Worm (Caenorhabditis elegans) whole organism, L4 larva: ENCODE results near the gene Y102A11A.5.

Experiments
- T20F7.1 ChIP-seq: fragments of 200-800 bp; sonication (Bioruptor generic); optimal IDR thresholded peaks from 2 replicates; lab custom pipeline; 2018; ENCODE audit warnings: mild to moderate bottlenecking, missing genetic modification characterization, missing compliant biosample characterization
- Y105C5A.15 ChIP-seq: fragments of 200-800 bp; sonication (Bioruptor generic); IDR thresholded peaks from 2 replicates; pipeline ENCODE4 v1.3.6; 2022; ENCODE audit warnings: missing genetic modification characterization, missing compliant biosample characterization
- Y75B8A.6 ChIP-seq: fragments of 200-800 bp; sonication (Bioruptor generic); IDR thresholded peaks from 2 replicates; pipeline ENCODE4 v1.3.6; 2022; ENCODE audit warnings: missing genetic modification reagents, missing genetic modification characterization, missing compliant biosample characterization
- aha-1 ChIP-seq: fragments of 150-350 bp; peaks from one replicate; lab custom pipeline; 2014; ENCODE audit warnings: missing biosample characterization, missing genetic modification characterization
- aly-2 ChIP-seq: sonication (generic microtip); optimal IDR thresholded peaks from 2 replicates; lab custom pipeline; 2018; ENCODE audit warnings: missing biosample characterization, missing genetic modification characterization
- attf-4 ChIP-seq: sonication (generic microtip); optimal IDR thresholded peaks from 3 replicates; lab custom pipeline; 2017; ENCODE audit warnings: missing biosample characterization, missing genetic modification characterization
- ceh-82 ChIP-seq: sonication (generic microtip); optimal IDR thresholded peaks from 2 replicates; lab custom pipeline; 2017; ENCODE audit warnings: missing biosample characterization, missing genetic modification characterization
- ces-1 ChIP-seq: fragments of 150-350 bp; sonication (generic microtip); optimal IDR thresholded peaks from 4 replicates; lab custom pipeline; 2014; ENCODE audit warnings: missing biosample characterization, missing genetic modification reagents, missing genetic modification characterization
- daf-16 ChIP-seq, 3 experiments: sonication (generic microtip); optimal IDR thresholded peaks; 2 replicates each; lab custom pipeline; 2016 to 2017; ENCODE audit warnings: missing genetic modification characterization in 3 of 3, missing genetic modification reagents in 3 of 3, mild to moderate bottlenecking in 2 of 3, missing compliant biosample characterization in 2 of 3, missing biosample characterization in 1 of 3, moderate library complexity in 1 of 3
- dmd-9 ChIP-seq: fragments of 200-800 bp; sonication (Bioruptor generic); IDR thresholded peaks from 2 replicates; pipeline ENCODE4 v1.3.6; 2022; ENCODE audit warnings: missing genetic modification reagents, missing genetic modification characterization, missing compliant biosample characterization
- dpl-1 ChIP-seq: fragments of 150-350 bp; optimal IDR thresholded peaks from 2 replicates; lab custom pipeline; 2014; ENCODE audit warnings: missing biosample characterization, missing genetic modification reagents, missing genetic modification characterization
- duxl-1 ChIP-seq: sonication (generic microtip); optimal IDR thresholded peaks from 2 replicates; lab custom pipeline; 2016; ENCODE audit warnings: mild to moderate bottlenecking, missing genetic modification characterization, moderate library complexity, missing compliant biosample characterization; ENCODE audit not compliant: poor library complexity
- dve-1 ChIP-seq: sonication (generic microtip); optimal IDR thresholded peaks from 2 replicates; lab custom pipeline; 2017; ENCODE audit warnings: antibody characterized with exemption, mild to moderate bottlenecking, missing genetic modification characterization, missing compliant biosample characterization; ENCODE audit not compliant: insufficient read depth
- egl-43 ChIP-seq: fragments of 200-800 bp; sonication (Bioruptor generic); IDR thresholded peaks from 2 replicates; pipeline ENCODE4 v1.3.6; 2022; ENCODE audit warnings: missing genetic modification reagents, missing genetic modification characterization, missing compliant biosample characterization
- lim-7 ChIP-seq: fragments of 200-800 bp; sonication (Bioruptor generic); IDR thresholded peaks from 2 replicates; pipeline ENCODE4 v1.3.6; 2022; ENCODE audit warnings: missing genetic modification characterization, missing compliant biosample characterization
- lin-15B ChIP-seq: fragments of 150-350 bp; sonication (generic microtip); optimal IDR thresholded peaks from 3 replicates; lab custom pipeline; 2014; ENCODE audit warnings: missing biosample characterization, missing genetic modification characterization
- lin-39 ChIP-seq: fragments of 150-350 bp; optimal IDR thresholded peaks from 2 replicates; lab custom pipeline; 2014; ENCODE audit warnings: missing biosample characterization, missing genetic modification reagents, missing genetic modification characterization
- lir-3 ChIP-seq: sonication (generic microtip); optimal IDR thresholded peaks from 2 replicates; lab custom pipeline; 2016; ENCODE audit warnings: mild to moderate bottlenecking, missing genetic modification characterization, missing compliant biosample characterization
- mdt-29 ChIP-seq: fragments of 200-800 bp; sonication (Bioruptor generic); IDR thresholded peaks from 2 replicates; pipeline ENCODE4 v1.3.6; 2022; ENCODE audit warnings: missing genetic modification reagents, missing genetic modification characterization, missing compliant biosample characterization
- mep-1 ChIP-seq: fragments of 150-350 bp; sonication (generic microtip); optimal IDR thresholded peaks from 3 replicates; lab custom pipeline; 2014; ENCODE audit warnings: missing biosample characterization, missing genetic modification characterization
- nhr-10 ChIP-seq: fragments of 150-350 bp; optimal IDR thresholded peaks from 2 replicates; lab custom pipeline; 2014; ENCODE audit warnings: missing biosample characterization, missing genetic modification characterization
- nhr-28 ChIP-seq: fragments of 150-350 bp; optimal IDR thresholded peaks from 2 replicates; lab custom pipeline; 2014; ENCODE audit warnings: missing biosample characterization, missing genetic modification characterization
- nhr-41 ChIP-seq: fragments of 200-800 bp; sonication (Bioruptor generic); IDR thresholded peaks from 2 replicates; pipeline ENCODE4 v1.3.6; 2022; ENCODE audit warnings: missing genetic modification reagents, missing genetic modification characterization, missing compliant biosample characterization
- nhr-77 ChIP-seq: fragments of 150-350 bp; optimal IDR thresholded peaks from 2 replicates; lab custom pipeline; 2014; ENCODE audit warnings: missing biosample characterization, missing genetic modification characterization
- rbr-2 ChIP-seq: sonication (generic microtip); optimal IDR thresholded peaks from 2 replicates; lab custom pipeline; 2016; ENCODE audit warnings: missing genotype, missing genetic modification characterization, missing compliant biosample characterization
- tag-97 ChIP-seq: fragments of 200-800 bp; sonication (Bioruptor generic); IDR thresholded peaks from 2 replicates; pipeline ENCODE4 v1.3.6; 2022; ENCODE audit warnings: missing genetic modification characterization, missing compliant biosample characterization
- vab-7 ChIP-seq: fragments of 200-800 bp; sonication (Bioruptor generic); IDR thresholded peaks from 2 replicates; pipeline ENCODE4 v1.3.6; 2022; ENCODE audit warnings: missing genetic modification reagents, missing genetic modification characterization, missing compliant biosample characterization

Gene Y102A11A.5

DNA sequence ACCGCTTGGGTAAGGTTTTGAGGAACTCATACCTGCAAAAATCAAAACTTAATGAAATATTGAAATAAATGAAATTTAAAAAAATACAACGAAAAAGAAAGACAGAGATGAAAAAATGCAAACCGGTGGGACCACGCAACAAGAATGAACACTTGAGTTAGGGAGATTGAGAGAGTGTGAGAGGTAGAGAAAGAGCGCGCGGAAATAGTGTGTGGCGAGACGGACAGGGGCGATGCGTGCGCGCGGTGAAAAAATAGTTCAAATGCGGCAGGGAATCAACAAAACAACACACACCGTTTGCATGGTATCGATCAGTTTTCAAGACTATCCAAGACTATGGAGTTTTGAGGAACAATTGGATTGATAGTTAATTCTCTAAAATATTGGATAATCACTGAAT is 41.8 kb downstream of the Y102A11A.5 start, which contains the start of gene meg-3:
Gene meg-3 (minus strand): TSS at position 32 of the 400 bp plus-strand sequence.
- TF ChIP-seq duxl-1 (tag; lab: Kevin White, UChicago) = peak; percentile 99
- no peak for TF ChIP-seq dmd-9
- no peak for TF ChIP-seq nhr-41
- TF ChIP-seq nhr-77 = no peak
- TF ChIP-seq nhr-10 (tag; lab: Kevin White, UChicago) = no peak
- peak in 1 of 2 experiments; percentile 26 for TF ChIP-seq daf-16 (GFP tag; optimal IDR thresholded peaks at IDR 0.05; lab: Kevin White, UChicago)
- no peak for TF ChIP-seq daf-16 (tag; optimal IDR thresholded peaks at IDR 0.05; lab: Kevin White, UChicago)
- TF ChIP-seq lim-7 (GFP tag; lab: Robert Waterston, UW) = no peak

DNA sequence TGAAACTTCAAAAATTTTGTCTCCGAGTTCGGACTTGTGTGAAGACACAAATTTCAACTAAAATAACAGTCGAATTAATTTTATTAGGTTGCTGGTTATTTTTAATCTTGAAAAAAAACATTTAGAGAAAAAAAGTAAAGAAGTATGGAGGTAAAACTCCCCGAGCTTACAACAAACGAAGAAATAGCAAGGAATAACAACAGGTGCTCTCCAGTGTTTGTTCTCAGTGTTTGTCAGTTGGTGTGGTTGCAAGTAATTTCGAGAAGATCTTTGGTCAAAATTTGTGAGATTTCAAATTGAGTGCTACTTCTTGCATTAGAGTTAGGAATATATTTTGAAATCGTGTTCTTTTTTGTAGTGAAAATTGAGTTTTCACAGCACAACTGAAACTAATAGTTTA is 46.6 kb downstream of the Y102A11A.5 start:
- no peak for TF ChIP-seq nhr-10 (tag; lab: Kevin White, UChicago)
- no peak for TF ChIP-seq Y75B8A.6 (GFP tag; lab: Robert Waterston, UW)
- no peak for TF ChIP-seq dpl-1 (GFP tag; lab: Kevin White, UChicago)
- no peak for TF ChIP-seq aly-2 (tag; lab: Kevin White, UChicago)
- no peak for TF ChIP-seq duxl-1 (tag; lab: Kevin White, UChicago)
- no peak for TF ChIP-seq T20F7.1 (GFP tag; lab: Kevin White, UChicago)
- TF ChIP-seq egl-43 = no peak
- no peak for TF ChIP-seq mep-1
- TF ChIP-seq vab-7 = no peak
- no peak for TF ChIP-seq Y105C5A.15 (GFP tag; lab: Robert Waterston, UW)
- TF ChIP-seq mdt-29 (GFP tag; lab: Robert Waterston, UW) = no peak
- no peak for TF ChIP-seq nhr-28
- no peak for TF ChIP-seq lin-15B (tag; lab: Kevin White, UChicago)
- no peak for TF ChIP-seq tag-97 (GFP tag; lab: Robert Waterston, UW)
- no peak for TF ChIP-seq lin-39 (tag; lab: Kevin White, UChicago)
- no peak for TF ChIP-seq attf-4 (tag; lab: Kevin White, UChicago)
- no peak for TF ChIP-seq lir-3 (tag; lab: Kevin White, UChicago)
- no peak for TF ChIP-seq dve-1 (tag; lab: Kevin White, UChicago)
- no peak for TF ChIP-seq ceh-82 (tag; lab: Kevin White, UChicago)

DNA sequence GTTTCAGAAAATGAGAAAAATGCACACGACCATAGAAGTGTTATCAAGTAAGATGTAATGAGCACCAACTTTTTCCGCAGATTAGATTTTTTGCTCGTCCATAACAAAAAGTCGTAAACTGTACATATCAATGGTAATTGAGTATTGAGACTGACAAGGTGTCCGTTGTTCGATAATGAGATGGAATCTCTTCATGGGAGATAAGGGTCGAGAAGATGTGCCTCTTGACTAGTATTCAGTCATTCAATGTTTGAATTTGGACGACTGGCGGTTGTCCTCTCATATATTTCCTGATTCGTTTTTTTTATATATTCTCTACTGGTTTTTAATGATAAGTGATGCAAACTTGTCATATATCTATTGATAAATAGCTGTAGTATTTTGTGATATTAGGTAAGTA is 49.7 kb downstream of the Y102A11A.5 start:
- TF ChIP-seq aha-1 (tag; lab: Kevin White, UChicago) (peak; percentile 20), rbr-2 (tag; lab: Kevin White, UChicago) (no peak), ces-1 (GFP tag; lab: Kevin White, UChicago) (no peak)
- TF ChIP-seq, all 104 proteins: peak for 1
